Fruit fly (Drosophila melanogaster): Measurements from ENCODE around the gene Nprl3.

The Nprl3 gene

dm6 chr3L:13991314-13991713 is 10.4 kb downstream of the Nprl3 start:
- TF ChIP-seq CG13204 (GFP tag; optimal IDR thresholded peaks at IDR 0.05): peak; percentile 20
- TF ChIP-seq Snoo (tag; optimal IDR thresholded peaks at IDR 0.05): no peak

dm6 chr3L:13987578-13987977 is 14.1 kb downstream of the Nprl3 start, which contains the start of gene CG9040:
Gene CG9040 (plus strand): TSS chr3L:13987878.
- TF ChIP-seq CG15710 (tag; optimal IDR thresholded peaks at IDR 0.05): no peak
- no peak for TF ChIP-seq gl (tag; optimal IDR thresholded peaks at IDR 0.05)
- TF ChIP-seq CG8159 (tag; optimal IDR thresholded peaks at IDR 0.05): no peak
- TF ChIP-seq rn (GFP tag; IDR thresholded peaks at IDR 0.05): no peak
- TF ChIP-seq CG12605 (GFP tag; IDR thresholded peaks at IDR 0.05): no peak
- TF ChIP-seq EcR (GFP tag; optimal IDR thresholded peaks at IDR 0.05): no peak
- no peak for TF ChIP-seq CG14655 (GFP tag; optimal IDR thresholded peaks at IDR 0.05)
- TF ChIP-seq CG17806 (tag; optimal IDR thresholded peaks at IDR 0.05): no peak
- no peak for TF ChIP-seq CG9948 (tag; optimal IDR thresholded peaks at IDR 0.05)
- TF ChIP-seq CG34367 (tag; optimal IDR thresholded peaks at IDR 0.05): no peak
- TF ChIP-seq Pif1B (GFP tag; optimal IDR thresholded peaks at IDR 0.05): no peak
- no peak for TF ChIP-seq Pif1A (GFP tag; optimal IDR thresholded peaks at IDR 0.05)
- no peak for TF ChIP-seq Ets98B (GFP tag; IDR thresholded peaks at IDR 0.05)
- no peak for TF ChIP-seq CG4496 (GFP tag; IDR thresholded peaks at IDR 0.05)
- TF ChIP-seq CG13204 (GFP tag; optimal IDR thresholded peaks at IDR 0.05): no peak
- no peak for TF ChIP-seq fd96Ca (GFP tag; IDR thresholded peaks at IDR 0.05)
- TF ChIP-seq CG32121 (GFP tag; IDR thresholded peaks at IDR 0.05): no peak

DNA sequence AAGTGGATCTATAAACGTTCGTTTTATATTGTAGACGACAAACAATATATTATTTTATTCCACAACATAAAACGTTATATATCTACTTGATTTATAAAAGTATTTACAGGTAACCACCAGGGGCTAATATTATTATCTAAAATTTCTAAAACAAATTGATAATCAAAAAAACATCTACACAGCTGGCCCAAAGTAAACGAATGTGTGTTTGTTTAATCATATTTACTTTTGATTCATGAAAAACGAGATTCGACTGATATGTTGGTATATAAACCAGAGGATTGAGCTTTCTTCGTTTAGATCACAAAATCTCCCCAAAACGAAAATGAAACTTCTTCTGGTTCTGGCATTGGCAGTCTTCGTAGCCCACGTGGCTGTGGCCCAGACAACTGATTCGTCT is 15.3 kb downstream of the Nprl3 start, which contains the start of gene CG17362:
TSS of gene CG17362 (plus strand) at position 291 of the 400 bp plus-strand sequence.
- TF ChIP-seq CG34367 (tag; optimal IDR thresholded peaks at IDR 0.05): no peak
- no peak for TF ChIP-seq CG10348 (GFP tag; IDR thresholded peaks at IDR 0.05)
- no peak for TF ChIP-seq Ets98B (GFP tag; IDR thresholded peaks at IDR 0.05)
- TF ChIP-seq CG8159 (tag; optimal IDR thresholded peaks at IDR 0.05): no peak
- TF ChIP-seq CG12605 (GFP tag; IDR thresholded peaks at IDR 0.05): no peak
- no peak for TF ChIP-seq Pif1A (GFP tag; optimal IDR thresholded peaks at IDR 0.05)
- TF ChIP-seq CG14655 (GFP tag; optimal IDR thresholded peaks at IDR 0.05): no peak
- TF ChIP-seq Snoo (tag; optimal IDR thresholded peaks at IDR 0.05): no peak
- no peak for TF ChIP-seq rn (GFP tag; IDR thresholded peaks at IDR 0.05)

DNA sequence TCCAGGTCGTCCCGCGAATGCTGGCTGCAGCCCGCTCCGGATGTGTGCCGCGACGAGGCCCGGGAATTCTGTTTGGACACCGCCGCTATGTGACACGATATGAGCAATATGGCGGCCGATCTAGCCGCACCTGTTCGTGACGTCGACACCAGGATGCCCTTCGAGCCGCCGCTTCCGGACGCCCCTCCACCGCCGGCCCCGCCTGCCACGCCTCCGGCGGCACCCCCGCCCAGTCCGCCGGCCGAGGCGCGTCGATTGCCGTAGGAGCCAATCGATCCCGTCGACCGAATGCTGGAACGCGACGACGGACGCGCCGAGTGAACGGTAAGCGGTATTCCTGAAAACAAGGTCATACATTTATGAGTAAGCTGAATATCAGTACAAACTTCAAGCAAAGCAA is 19.2 kb downstream of the Nprl3 start:
- TF ChIP-seq fd96Ca (GFP tag; IDR thresholded peaks at IDR 0.05): no peak
- no peak for TF ChIP-seq Snoo (tag; optimal IDR thresholded peaks at IDR 0.05)
- no peak for TF ChIP-seq gl (tag; optimal IDR thresholded peaks at IDR 0.05)
- TF ChIP-seq CG12605 (GFP tag; IDR thresholded peaks at IDR 0.05): no peak
- no peak for TF ChIP-seq CG8301 (tag; optimal IDR thresholded peaks at IDR 0.05)
- no peak for TF ChIP-seq Pif1A (GFP tag; optimal IDR thresholded peaks at IDR 0.05)
- no peak for TF ChIP-seq CG14655 (GFP tag; optimal IDR thresholded peaks at IDR 0.05)

DNA sequence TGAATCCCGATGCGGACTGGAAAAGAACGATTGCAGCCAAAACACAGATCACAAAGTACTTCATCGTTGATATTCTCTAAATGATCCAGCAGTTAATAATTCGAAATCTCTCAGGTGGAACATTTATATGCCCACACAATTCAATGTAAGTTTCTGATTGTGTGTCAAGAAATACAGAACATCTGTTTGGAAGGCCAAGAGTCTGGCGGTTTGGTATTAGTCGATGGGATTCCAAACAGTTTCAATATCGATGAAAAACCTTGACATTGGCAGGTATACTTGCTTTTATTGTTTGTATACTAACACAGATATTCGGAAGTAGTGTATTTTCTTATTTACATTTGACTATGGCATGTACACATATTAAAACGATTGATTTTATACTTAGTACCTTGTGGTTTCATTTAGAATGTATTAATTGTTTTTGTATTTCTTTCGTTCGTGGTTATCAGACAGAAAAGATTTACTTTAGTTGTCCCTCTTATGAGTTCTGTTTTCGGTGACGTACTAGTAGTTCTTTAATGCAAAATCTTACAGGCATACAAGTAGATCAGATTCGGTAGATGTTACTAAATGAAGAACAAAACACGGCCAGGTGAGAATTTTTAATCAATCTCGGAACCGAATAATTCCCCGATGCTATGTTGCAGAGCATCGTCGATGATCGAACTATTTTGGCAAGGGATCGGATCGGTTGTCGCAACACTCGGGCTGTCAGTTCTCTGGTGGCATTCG is 28.1 kb downstream of the Nprl3 start, which contains the start of the genes CG13738 and Hsc70-1:
TSS of gene CG13738 (minus strand) at position 101 of the 735 bp plus-strand sequence.
TSS of gene Hsc70-1 (plus strand) at position 685 of the 735 bp plus-strand sequence.
- TF ChIP-seq rn (GFP tag; IDR thresholded peaks at IDR 0.05): no peak
- no peak for TF ChIP-seq Pif1B (GFP tag; optimal IDR thresholded peaks at IDR 0.05)
- no peak for TF ChIP-seq Snoo (tag; optimal IDR thresholded peaks at IDR 0.05)
- no peak for TF ChIP-seq CG9948 (tag; optimal IDR thresholded peaks at IDR 0.05)
- TF ChIP-seq CG10348 (GFP tag; IDR thresholded peaks at IDR 0.05): no peak
- TF ChIP-seq fd96Ca (GFP tag; IDR thresholded peaks at IDR 0.05): no peak

dm6 chr3L:13965502-13965843 is 36.2 kb downstream of the Nprl3 start:
- TF ChIP-seq CG14655 (GFP tag; optimal IDR thresholded peaks at IDR 0.05) (no peak), CG9948 (tag; optimal IDR thresholded peaks at IDR 0.05) (no peak), CG8301 (tag; optimal IDR thresholded peaks at IDR 0.05) (no peak), CG15710 (tag; optimal IDR thresholded peaks at IDR 0.05) (no peak), CG10348 (GFP tag; IDR thresholded peaks at IDR 0.05) (no peak), rn (GFP tag; IDR thresholded peaks at IDR 0.05) (no peak), Pif1B (GFP tag; optimal IDR thresholded peaks at IDR 0.05) (no peak), CG4496 (GFP tag; IDR thresholded peaks at IDR 0.05) (no peak), CG34367 (tag; optimal IDR thresholded peaks at IDR 0.05) (no peak), CG32121 (GFP tag; IDR thresholded peaks at IDR 0.05) (no peak), Ets98B (GFP tag; IDR thresholded peaks at IDR 0.05) (no peak)

DNA sequence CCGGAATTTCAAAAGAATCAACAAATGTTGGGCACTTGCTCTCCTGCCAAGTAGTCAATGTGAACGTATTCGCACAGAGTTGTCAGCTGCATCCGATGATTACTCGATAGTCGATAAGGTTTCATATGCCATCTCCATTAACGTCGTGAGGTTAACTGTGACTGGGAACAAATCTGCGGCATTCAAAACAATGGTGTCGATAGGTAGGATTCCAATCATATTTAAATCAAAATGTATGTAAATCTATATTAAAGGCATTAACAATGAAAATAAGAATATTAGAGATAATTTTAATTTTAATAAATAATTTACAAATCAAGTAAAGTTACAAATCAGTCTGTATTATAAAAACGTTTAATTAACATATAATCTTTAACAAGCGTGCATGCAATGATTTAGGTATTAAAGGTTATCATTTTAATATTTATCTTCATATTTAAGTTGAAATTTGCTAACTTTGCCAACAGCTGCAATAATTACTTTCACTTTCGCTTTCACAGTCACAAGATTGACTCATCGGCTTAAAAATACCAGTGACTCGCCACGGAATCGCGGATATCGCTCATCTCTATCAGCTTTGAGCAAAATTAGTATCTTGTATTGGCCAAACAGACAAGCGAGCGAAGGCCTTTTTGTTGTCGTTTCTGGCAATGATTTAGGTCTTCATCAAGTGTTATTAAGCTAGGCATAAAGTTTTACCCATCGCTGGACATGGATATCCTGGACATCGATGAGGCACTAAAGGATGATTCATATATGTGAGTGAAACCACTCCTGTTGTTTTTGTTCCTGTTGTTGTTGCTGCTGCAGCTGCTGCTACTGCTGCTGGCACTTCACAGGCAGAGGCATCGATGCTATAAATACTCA is 36.8 kb downstream of the Nprl3 start, which contains the start of the genes Meics, Nxf3 and ssp2:
TSS of gene Meics (minus strand) at position 68 of the 867 bp plus-strand sequence.
TSS of gene Nxf3 (plus strand) at position 569 of the 867 bp plus-strand sequence.
TSS of gene ssp2 (plus strand) at position 569 of the 867 bp plus-strand sequence.
- TF ChIP-seq CG4496 (GFP tag; IDR thresholded peaks at IDR 0.05) (peak; percentile 30; the same call in 1 of the 3 replicates), CG12605 (GFP tag; IDR thresholded peaks at IDR 0.05) (no peak)

Data from whole organism, pupa.